Fruit fly (Drosophila melanogaster) S2 (cell line): Measurements from ENCODE around the gene CG46304.

Experiments used
- CG8478 ChIP-seq: fragments of >200 bp; optimal IDR thresholded peaks from 2 replicates; lab custom pipeline; 2018
- CTCF ChIP-seq, 2 experiments: fragments of >200 bp; optimal IDR thresholded peaks; 2 replicates each; lab custom pipeline; 2018

DNA sequence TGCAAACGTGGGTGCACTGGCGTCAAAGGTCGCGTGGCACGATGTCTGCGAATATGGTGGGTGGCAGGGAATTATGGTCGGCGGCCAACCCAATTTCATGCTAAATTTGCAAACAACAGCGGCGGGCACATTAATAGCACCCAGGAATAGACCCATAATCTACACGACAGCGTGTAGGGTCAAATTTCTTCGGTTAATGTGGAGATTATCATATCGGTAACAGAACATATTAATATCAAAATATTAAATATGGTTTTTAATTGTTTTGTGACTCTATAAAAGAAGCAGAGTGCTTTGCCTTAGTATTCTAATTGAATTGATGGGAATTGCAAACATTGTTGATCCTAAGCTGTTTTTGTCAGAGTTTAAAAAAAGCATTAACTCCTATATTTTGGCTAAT is 32.8 kb downstream of the CG46304 start:
- TF ChIP-seq CTCF (optimal IDR thresholded peaks at IDR 0.05; lab: Kevin White, UChicago), result no peak
- TF ChIP-seq CG8478, result no peak
